Worm (Caenorhabditis elegans) whole organism, L3 larva: ENCODE results near the gene F53A9.6.

ENCODE experiments used
- ZK546.5 ChIP-seq: sonication (generic microtip); optimal IDR thresholded peaks from 2 replicates; lab custom pipeline; 2017; ENCODE audit warnings: missing biosample characterization, missing genetic modification characterization
- aly-2 ChIP-seq: fragments of 150-350 bp; optimal IDR thresholded peaks from 2 replicates; lab custom pipeline; 2014; ENCODE audit warnings: missing biosample characterization, missing genetic modification characterization
- ama-1 ChIP-seq: fragments of 150-350 bp; optimal IDR thresholded peaks from 2 replicates; lab custom pipeline; 2018
- ceh-9 ChIP-seq: sonication (generic microtip); optimal IDR thresholded peaks from 2 replicates; lab custom pipeline; 2018; ENCODE audit warnings: missing biosample characterization, missing genetic modification characterization
- fkh-10 ChIP-seq: sonication (generic microtip); optimal IDR thresholded peaks from 2 replicates; lab custom pipeline; 2017; ENCODE audit warnings: missing biosample characterization, missing genetic modification reagents, missing genetic modification characterization
- jun-1 ChIP-seq: fragments of 150-350 bp; optimal IDR thresholded peaks from 2 replicates; lab custom pipeline; 2014; ENCODE audit warnings: missing biosample characterization, missing genetic modification reagents, missing genetic modification characterization
- nfya-1 ChIP-seq: sonication (generic microtip); optimal IDR thresholded peaks from 2 replicates; lab custom pipeline; 2017; ENCODE audit warnings: missing genetic modification characterization, mild to moderate bottlenecking, missing compliant biosample characterization, antibody characterized with exemption, moderate library complexity; ENCODE audit not compliant: insufficient read depth
- nhr-11 ChIP-seq: fragments of 150-350 bp; optimal IDR thresholded peaks from 2 replicates; lab custom pipeline; 2014; ENCODE audit warnings: missing biosample characterization, missing genetic modification characterization
- pha-4 ChIP-seq: fragments of 150-350 bp; optimal IDR thresholded peaks from 2 replicates; lab custom pipeline; 2014; ENCODE audit warnings: missing biosample characterization, missing genetic modification reagents, missing genetic modification characterization
- pqm-1 ChIP-seq: fragments of 150-350 bp; optimal IDR thresholded peaks from 2 replicates; lab custom pipeline; 2017; ENCODE audit warnings: missing biosample characterization, missing genetic modification characterization, inconsistent platforms
- snpc-4 ChIP-seq: fragments of 150-350 bp; optimal IDR thresholded peaks from 2 replicates; lab custom pipeline; 2014; ENCODE audit warnings: missing biosample characterization, missing genetic modification characterization
- unc-62 ChIP-seq: fragments of 150-350 bp; sonication (generic microtip); optimal IDR thresholded peaks from 4 replicates; lab custom pipeline; 2014; ENCODE audit warnings: missing biosample characterization, missing genetic modification reagents, missing genetic modification characterization
- zag-1 ChIP-seq: fragments of 150-350 bp; optimal IDR thresholded peaks from 2 replicates; lab custom pipeline; 2014; ENCODE audit warnings: missing biosample characterization, missing genetic modification characterization

DNA sequence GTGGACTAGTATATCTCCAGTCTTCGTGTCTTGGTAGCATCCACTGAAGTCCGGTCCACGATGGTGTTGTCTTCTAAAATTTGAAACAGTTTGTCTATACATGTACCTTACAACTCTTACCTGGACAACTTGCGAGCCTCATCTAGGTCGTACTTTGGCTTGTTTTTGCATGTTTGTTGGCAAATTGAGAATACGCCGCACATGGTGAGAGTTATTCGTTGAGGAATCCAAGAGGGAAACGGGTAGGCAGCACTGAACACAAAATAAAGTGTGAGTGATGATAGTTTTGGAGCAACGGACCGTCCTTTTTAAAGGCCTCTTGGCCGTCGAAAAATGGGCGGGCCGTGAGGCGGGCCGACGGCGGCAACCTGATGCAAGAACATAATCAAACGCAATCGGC, 37.1 kb upstream of the F53A9.6 start, which contains the start of gene asns-2:
- no peak for TF ChIP-seq pqm-1 (tag; lab: Kevin White, UChicago)
- no peak for TF ChIP-seq nfya-1 (tag; lab: Kevin White, UChicago)
- no peak for TF ChIP-seq pha-4 (tag; lab: Kevin White, UChicago)
- TF ChIP-seq snpc-4, result no peak
- no peak for TF ChIP-seq nhr-11
- TF ChIP-seq ZK546.5 (tag; lab: Kevin White, UChicago), result no peak
- no peak for TF ChIP-seq zag-1 (tag; lab: Kevin White, UChicago)
- TF ChIP-seq unc-62, result no peak
- no peak for TF ChIP-seq ceh-9 (tag; lab: Kevin White, UChicago)
- TF ChIP-seq aly-2, result no peak
- no peak for TF ChIP-seq fkh-10 (GFP tag; lab: Kevin White, UChicago)
- no peak for TF ChIP-seq jun-1 (tag; lab: Kevin White, UChicago)
- TF ChIP-seq ama-1 (lab: Kevin White, UChicago), result peak; percentile 68
